Worm (Caenorhabditis elegans) whole organism, young adult: ENCODE results near the gene ccch-1.

Source experiments
- B0336.3 ChIP-seq: fragments of 200-800 bp; sonication (Bioruptor generic); IDR thresholded peaks from 2 replicates; pipeline ENCODE4 v1.3.6; 2022; ENCODE audit warnings: missing genetic modification characterization, missing compliant biosample characterization
- C06A6.2 ChIP-seq: fragments of 200-800 bp; sonication (Bioruptor generic); conservative IDR thresholded peaks from 2 replicates; pipeline ENCODE4 v1.3.6; 2022; ENCODE audit warnings: missing genetic modification characterization, missing compliant biosample characterization
- D2030.7 ChIP-seq: fragments of 200-800 bp; sonication (Bioruptor generic); IDR thresholded peaks from 2 replicates; pipeline ENCODE4 v1.3.6; 2022; ENCODE audit warnings: missing genetic modification reagents, missing genetic modification characterization, missing compliant biosample characterization
- F52B5.7 ChIP-seq: sonication (generic microtip); optimal IDR thresholded peaks from 2 replicates; lab custom pipeline; 2016; ENCODE audit warnings: mild to moderate bottlenecking, missing genetic modification characterization, missing compliant biosample characterization
- K11D2.4 ChIP-seq: fragments of 200-800 bp; sonication (Bioruptor generic); IDR thresholded peaks from 2 replicates; pipeline ENCODE4 v1.3.6; 2022; ENCODE audit warnings: missing genetic modification reagents, missing genetic modification characterization, missing compliant biosample characterization
- T26A5.8 ChIP-seq: sonication (generic microtip); optimal IDR thresholded peaks from 2 replicates; lab custom pipeline; 2016; ENCODE audit warnings: missing genetic modification characterization, missing compliant biosample characterization
- Y53G8AR.9 ChIP-seq: fragments of 200-800 bp; sonication (Bioruptor generic); conservative IDR thresholded peaks from 2 replicates; pipeline ENCODE4 v1.3.6; 2022; ENCODE audit warnings: missing genetic modification reagents, missing genetic modification characterization, missing compliant biosample characterization
- akir-1 ChIP-seq: fragments of 200-800 bp; sonication (Bioruptor generic); optimal IDR thresholded peaks from 2 replicates; lab custom pipeline; 2018; ENCODE audit warnings: mild to moderate bottlenecking, missing genetic modification characterization, moderate library complexity, missing compliant biosample characterization
- ama-1 ChIP-seq, 3 experiments: fragments of 150-350 bp in 1 of 3; sonication (generic microtip) in 2 of 3; optimal IDR thresholded peaks; 2 replicates each; lab custom pipeline; 2014 to 2018; ENCODE audit warnings: missing biosample characterization in 2 of 3, missing genetic modification characterization in 2 of 3, missing genetic modification reagents in 2 of 3
- aptf-3 ChIP-seq: fragments of 200-800 bp; sonication (Bioruptor generic); IDR thresholded peaks from 2 replicates; pipeline ENCODE4 v1.3.6; 2022; ENCODE audit warnings: missing genetic modification characterization, missing compliant biosample characterization
- athp-1 ChIP-seq: sonication (generic microtip); optimal IDR thresholded peaks from 2 replicates; lab custom pipeline; 2017; ENCODE audit warnings: mild to moderate bottlenecking, missing genetic modification characterization, missing compliant biosample characterization
- attf-5 ChIP-seq: fragments of 200-800 bp; sonication (Bioruptor generic); optimal IDR thresholded peaks from 2 replicates; lab custom pipeline; 2018; ENCODE audit warnings: mild to moderate bottlenecking, missing genetic modification characterization, missing compliant biosample characterization
- bed-2 ChIP-seq: fragments of 200-800 bp; sonication (Bioruptor generic); IDR thresholded peaks from 2 replicates; pipeline ENCODE4 v1.3.6; 2022; ENCODE audit warnings: missing genetic modification reagents, missing genetic modification characterization, missing compliant biosample characterization
- cebp-1 ChIP-seq, 2 experiments: fragments of 200-800 bp in 1 of 2; sonication (Bioruptor generic) in 1 of 2; sonication (generic microtip) in 1 of 2; IDR thresholded peaks in 1 of 2; optimal IDR thresholded peaks in 1 of 2; 2 replicates each; pipeline versions ENCODE4 v1.3.6 to Lab custom; 2017 to 2022; ENCODE audit warnings: missing compliant biosample characterization in 2 of 2, missing genetic modification characterization in 2 of 2, mild to moderate bottlenecking in 1 of 2, missing genetic modification reagents in 1 of 2, moderate library complexity in 1 of 2
- cebp-2 ChIP-seq: fragments of 200-800 bp; sonication (Bioruptor generic); IDR thresholded peaks from 2 replicates; pipeline ENCODE4 v1.3.6; 2022; ENCODE audit warnings: missing genetic modification characterization, missing compliant biosample characterization
- ceh-58 ChIP-seq: fragments of 200-800 bp; sonication (Bioruptor generic); IDR thresholded peaks from 2 replicates; pipeline ENCODE4 v1.3.6; 2022; ENCODE audit warnings: missing genetic modification characterization, missing compliant biosample characterization
- chd-7 ChIP-seq: sonication (generic microtip); optimal IDR thresholded peaks from 2 replicates; lab custom pipeline; 2016; ENCODE audit warnings: mild to moderate bottlenecking, missing genetic modification characterization, moderate library complexity, missing compliant biosample characterization
- dpl-1 ChIP-seq: fragments of 150-350 bp; optimal IDR thresholded peaks from 2 replicates; lab custom pipeline; 2014; ENCODE audit warnings: missing biosample characterization, missing genetic modification reagents, missing genetic modification characterization
- egl-44 ChIP-seq: fragments of 200-800 bp; sonication (Bioruptor generic); IDR thresholded peaks from 2 replicates; pipeline ENCODE4 v1.3.6; 2022; ENCODE audit warnings: missing genetic modification reagents, missing genetic modification characterization, missing compliant biosample characterization
- ekl-4 ChIP-seq: fragments of 200-800 bp; sonication (Bioruptor generic); IDR thresholded peaks from 2 replicates; pipeline ENCODE4 v1.3.6; 2022; ENCODE audit warnings: missing genetic modification reagents, missing genetic modification characterization, missing compliant biosample characterization
- ets-4 ChIP-seq: fragments of 200-800 bp; sonication (Bioruptor generic); optimal IDR thresholded peaks from 2 replicates; lab custom pipeline; 2018; ENCODE audit warnings: mild to moderate bottlenecking, missing genetic modification characterization, missing compliant biosample characterization
- fkh-3 ChIP-seq: sonication (generic microtip); optimal IDR thresholded peaks from 2 replicates; lab custom pipeline; 2016; ENCODE audit warnings: mild to moderate bottlenecking, missing genetic modification characterization, missing compliant biosample characterization
- hlh-12 ChIP-seq: sonication (generic microtip); optimal IDR thresholded peaks from 2 replicates; lab custom pipeline; 2016; ENCODE audit warnings: missing genetic modification characterization, missing compliant biosample characterization
- hlh-26 ChIP-seq: fragments of 200-800 bp; sonication (Bioruptor generic); conservative IDR thresholded peaks from 2 replicates; pipeline ENCODE4 v1.3.6; 2022; ENCODE audit warnings: missing genetic modification reagents, missing genetic modification characterization, missing compliant biosample characterization
- lag-1 ChIP-seq: fragments of 200-800 bp; sonication (Bioruptor generic); IDR thresholded peaks from 2 replicates; pipeline ENCODE4 v1.3.6; 2022; ENCODE audit warnings: missing genetic modification reagents, missing genetic modification characterization, missing compliant biosample characterization
- lir-1 ChIP-seq: fragments of 200-800 bp; sonication (Bioruptor generic); conservative IDR thresholded peaks from 2 replicates; pipeline ENCODE4 v1.3.6; 2022; ENCODE audit warnings: missing genetic modification reagents, missing genetic modification characterization, missing compliant biosample characterization
- lsy-27 ChIP-seq: sonication (generic microtip); optimal IDR thresholded peaks from 2 replicates; lab custom pipeline; 2017; ENCODE audit warnings: missing genetic modification characterization, mild to moderate bottlenecking, missing compliant biosample characterization, antibody characterized with exemption, missing genotype, borderline replicate concordance; ENCODE audit not compliant: insufficient read depth
- madf-10 ChIP-seq: sonication (generic microtip); optimal IDR thresholded peaks from 2 replicates; lab custom pipeline; 2016; ENCODE audit warnings: mild to moderate bottlenecking, missing genetic modification characterization, missing compliant biosample characterization
- mcd-1 ChIP-seq: fragments of 200-800 bp; sonication (Bioruptor generic); IDR thresholded peaks from 2 replicates; pipeline ENCODE4 v1.3.6; 2022; ENCODE audit warnings: missing genetic modification reagents, missing genetic modification characterization, missing compliant biosample characterization
- nfyb-1 ChIP-seq: fragments of 200-800 bp; sonication (Bioruptor generic); IDR thresholded peaks from 2 replicates; pipeline ENCODE4 v1.3.6; 2022; ENCODE audit warnings: missing genetic modification reagents, missing genetic modification characterization, missing compliant biosample characterization
- nhr-120 ChIP-seq: fragments of 200-800 bp; sonication (Bioruptor generic); IDR thresholded peaks from 2 replicates; pipeline ENCODE4 v1.3.6; 2022; ENCODE audit warnings: missing genetic modification characterization, missing compliant biosample characterization
- nhr-80 ChIP-seq: sonication (generic microtip); optimal IDR thresholded peaks from 2 replicates; lab custom pipeline; 2016; ENCODE audit warnings: missing genetic modification characterization, missing compliant biosample characterization
- sea-2 ChIP-seq: fragments of 200-800 bp; sonication (Bioruptor generic); IDR thresholded peaks from 2 replicates; pipeline ENCODE4 v1.3.6; 2022; ENCODE audit warnings: missing genetic modification characterization, missing compliant biosample characterization
- snpc-1.1 ChIP-seq: sonication (generic microtip); optimal IDR thresholded peaks from 2 replicates; lab custom pipeline; 2017; ENCODE audit warnings: missing genetic modification characterization, mild to moderate bottlenecking, missing compliant biosample characterization, antibody characterized with exemption, moderate library complexity, missing genotype, missing genetic modification reagents; ENCODE audit not compliant: insufficient read depth
- snpc-1.3 ChIP-seq: sonication (generic microtip); optimal IDR thresholded peaks from 2 replicates; lab custom pipeline; 2017; ENCODE audit warnings: missing genetic modification characterization, mild to moderate bottlenecking, missing compliant biosample characterization, antibody characterized with exemption, moderate library complexity, missing genotype, missing genetic modification reagents; ENCODE audit not compliant: insufficient read depth
- tbx-9 ChIP-seq: sonication (generic microtip); optimal IDR thresholded peaks from 2 replicates; lab custom pipeline; 2016; ENCODE audit warnings: borderline replicate concordance, missing genetic modification characterization, inconsistent platforms, missing compliant biosample characterization
- zfh-2 ChIP-seq: fragments of 200-800 bp; sonication (Bioruptor generic); conservative IDR thresholded peaks from 2 replicates; pipeline ENCODE4 v1.3.6; 2022; ENCODE audit warnings: missing genetic modification reagents, missing genetic modification characterization, missing compliant biosample characterization
- zim-3 ChIP-seq: sonication (generic microtip); optimal IDR thresholded peaks from 2 replicates; lab custom pipeline; 2017; ENCODE audit warnings: mild to moderate bottlenecking, missing genetic modification characterization, moderate library complexity, missing compliant biosample characterization
- ztf-18 ChIP-seq: sonication (generic microtip); optimal IDR thresholded peaks from 2 replicates; lab custom pipeline; 2016; ENCODE audit warnings: missing genotype, mild to moderate bottlenecking, missing genetic modification characterization, missing compliant biosample characterization
- ztf-28 ChIP-seq: fragments of 200-800 bp; sonication (Bioruptor generic); IDR thresholded peaks from 2 replicates; pipeline ENCODE4 v1.3.6; 2022; ENCODE audit warnings: missing genetic modification reagents, missing genetic modification characterization, missing compliant biosample characterization

The ccch-1 gene

ce11 chrV:11531831-11532534, 4.4 kb downstream of the ccch-1 start (continued):
- TF ChIP-seq mcd-1 (GFP tag; lab: Robert Waterston, UW) (no peak), zfh-2 (GFP tag; lab: Robert Waterston, UW) (peak; percentile 79), D2030.7 (GFP tag; lab: Robert Waterston, UW) (no peak), ets-4 (GFP tag; lab: Kevin White, UChicago) (peak; percentile 28), lag-1 (GFP tag; lab: Robert Waterston, UW) (no peak), tbx-9 (tag; lab: Kevin White, UChicago) (no peak), dpl-1 (GFP tag; lab: Kevin White, UChicago) (no peak), hlh-26 (GFP tag; lab: Robert Waterston, UW) (no peak), nhr-80 (peak; percentile 98), ama-1 (optimal IDR thresholded peaks at IDR 0.05; lab: Kevin White, UChicago) (no peak), ama-1 (GFP tag; optimal IDR thresholded peaks at IDR 0.05; lab: Kevin White, UChicago) (no peak), ekl-4 (GFP tag; lab: Robert Waterston, UW) (no peak; the same call in 1 of the 2 replicates), zim-3 (tag; lab: Kevin White, UChicago) (peak; percentile 16), B0336.3 (peak; percentile 78), hlh-12 (tag; lab: Kevin White, UChicago) (no peak), T26A5.8 (tag; lab: Kevin White, UChicago) (no peak), sea-2 (GFP tag; lab: Robert Waterston, UW) (no peak), athp-1 (no peak), nfyb-1 (GFP tag; lab: Robert Waterston, UW) (no peak), egl-44 (0 out of 2 replicates have a peak, but pooled peaks have one; percentile 57), fkh-3 (tag; lab: Kevin White, UChicago) (no peak), nhr-120 (no peak), aptf-3 (GFP tag; lab: Robert Waterston, UW) (no peak), F52B5.7 (tag; lab: Kevin White, UChicago) (no peak), bed-2 (GFP tag; lab: Robert Waterston, UW) (no peak), attf-5 (GFP tag; lab: Kevin White, UChicago) (peak; percentile 79), ceh-58 (GFP tag; lab: Robert Waterston, UW) (no peak), lsy-27 (tag; lab: Kevin White, UChicago) (no peak), snpc-1.1 (tag; lab: Kevin White, UChicago) (no peak), snpc-1.3 (no peak), madf-10 (tag; lab: Kevin White, UChicago) (peak; percentile 55), chd-7 (tag; lab: Kevin White, UChicago) (peak; percentile 69), cebp-2 (GFP tag; lab: Robert Waterston, UW) (no peak), akir-1 (GFP tag; lab: Kevin White, UChicago) (no peak), lir-1 (GFP tag; lab: Robert Waterston, UW) (no peak), ztf-28 (GFP tag; lab: Robert Waterston, UW) (no peak)
- TF ChIP-seq, all 124 proteins: peak for 44

ce11 chrV:11532535-11532853, 4.9 kb downstream of the ccch-1 start:
- TF ChIP-seq Y53G8AR.9, result 0 out of 2 replicates have a peak, but pooled peaks have one; percentile 2
- TF ChIP-seq attf-5 (GFP tag; lab: Kevin White, UChicago), result peak; percentile 23
- 0 out of 2 replicates have a peak, but pooled peaks have one; percentile 7 for TF ChIP-seq C06A6.2 (GFP tag; lab: Robert Waterston, UW)
- peak; percentile 52 for TF ChIP-seq ama-1 (optimal IDR thresholded peaks at IDR 0.05; lab: Kevin White, UChicago)
- TF ChIP-seq ama-1 (GFP tag; optimal IDR thresholded peaks at IDR 0.05; lab: Kevin White, UChicago), result no peak
- no peak for TF ChIP-seq ztf-18 (tag; lab: Kevin White, UChicago)
- TF ChIP-seq nhr-80, result peak; percentile 49
- TF ChIP-seq cebp-1 (GFP tag; IDR thresholded peaks at IDR 0.05; lab: Robert Waterston, UW), result no peak
- TF ChIP-seq cebp-1 (tag; optimal IDR thresholded peaks at IDR 0.05; lab: Kevin White, UChicago), result peak; percentile 22
- no peak for TF ChIP-seq K11D2.4
- TF ChIP-seq madf-10 (tag; lab: Kevin White, UChicago), result no peak
- TF ChIP-seq, all 124 proteins: peak for 6
